Worm (Caenorhabditis elegans) whole organism, L1 larva: ENCODE data around the gene ZK643.5.

Experiments used
- lin-35 ChIP-seq, 2 experiments: fragments of 150-350 bp; optimal IDR thresholded peaks; 2 replicates each; lab custom pipeline; 2014; ENCODE audit warnings: missing biosample characterization in 2 of 2, missing genetic modification characterization in 2 of 2, missing genetic modification reagents in 2 of 2
- nhr-71 ChIP-seq: sonication (generic microtip); optimal IDR thresholded peaks from 2 replicates; lab custom pipeline; 2016; ENCODE audit warnings: mild to moderate bottlenecking, missing genetic modification characterization, moderate library complexity, missing compliant biosample characterization
- nhr-77 ChIP-seq: fragments of 150-350 bp; optimal IDR thresholded peaks from 2 replicates; lab custom pipeline; 2014; ENCODE audit warnings: missing biosample characterization, missing genetic modification characterization
- skn-1 ChIP-seq: fragments of 150-350 bp; optimal IDR thresholded peaks from 2 replicates; lab custom pipeline; 2014; ENCODE audit warnings: missing biosample characterization, missing genetic modification characterization

ce11 chrIII:8922061-8922460 is 33.9 kb downstream of the ZK643.5 start:
- TF ChIP-seq lin-35 (GFP tag; optimal IDR thresholded peaks at IDR 0.05; lab: Kevin White, UChicago) (peak in 1 of 2 experiments; percentile 14), skn-1 (tag; lab: Kevin White, UChicago) (no peak), nhr-77 (tag; lab: Kevin White, UChicago) (no peak), nhr-71 (tag; lab: Kevin White, UChicago) (peak; percentile 54)
